Fruit fly (Drosophila melanogaster): Measurements from ENCODE around the gene Vha100-1.

Gene Vha100-1

DNA sequence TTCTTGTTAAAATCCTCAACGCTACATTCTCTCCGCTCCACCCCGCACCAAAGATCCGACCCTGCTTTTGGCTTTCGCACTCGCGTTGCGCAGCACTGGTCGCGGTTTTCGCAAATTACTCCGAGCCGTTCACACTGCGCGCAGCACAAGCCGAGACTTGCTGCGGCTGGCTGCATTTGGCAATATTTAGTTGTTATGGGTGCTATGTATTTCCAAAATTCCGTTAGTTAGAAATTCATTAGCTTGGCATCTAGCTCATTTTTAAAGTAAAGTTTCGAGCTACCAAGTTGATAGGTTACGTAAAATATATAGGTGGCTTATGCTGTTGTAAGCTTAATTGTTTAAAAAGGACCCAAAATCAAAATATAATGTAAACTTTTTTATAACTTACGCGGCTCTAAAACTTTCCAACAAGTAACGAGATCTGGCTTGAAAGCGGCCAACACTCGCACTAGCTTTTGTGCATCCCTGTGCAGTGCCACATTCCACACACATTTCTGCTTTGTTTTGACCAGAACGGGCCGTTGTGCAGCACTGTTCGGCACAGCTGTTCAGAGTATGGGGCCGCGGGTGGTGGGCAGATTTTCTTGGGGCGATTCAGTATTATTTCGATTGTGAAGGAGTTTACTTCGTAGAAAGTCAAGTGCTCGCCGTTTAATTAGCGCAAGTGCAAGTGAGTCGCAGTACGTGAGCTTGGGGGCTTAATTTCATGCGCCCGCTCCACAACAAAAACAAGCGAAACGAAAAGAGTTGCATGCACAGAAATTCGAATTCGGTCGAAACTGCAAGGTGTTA lies 8.0 kb upstream of the Vha100-1 start, which contains the start of the genes yem and Ctl2:
yem (minus strand) TSS at position 63 of the 795 bp plus-strand sequence.
Ctl2 (plus strand) TSS at position 554 of the 795 bp plus-strand sequence.
- TF ChIP-seq Crg-1 (GFP tag; optimal IDR thresholded peaks at IDR 0.05) (peak; percentile 75), CG12768 (GFP tag; optimal IDR thresholded peaks at IDR 0.05) (peak; percentile 59), cnc (optimal IDR thresholded peaks at IDR 0.05) (no peak), Hr96 (GFP tag; optimal IDR thresholded peaks at IDR 0.05) (peak; percentile 87), CG14711 (tag; optimal IDR thresholded peaks at IDR 0.05) (peak; percentile 30), CG11617 (GFP tag; optimal IDR thresholded peaks at IDR 0.05) (peak; percentile 76), kay (GFP tag; ENCODE audit: borderline replicate concordance) (no peak), cic (GFP tag; optimal IDR thresholded peaks at IDR 0.05) (peak; percentile 65), CG33017 (tag; optimal IDR thresholded peaks at IDR 0.05) (peak; percentile 45), bab1 (GFP tag; optimal IDR thresholded peaks at IDR 0.05) (peak; percentile 77), CG7101 (tag; optimal IDR thresholded peaks at IDR 0.05) (peak; percentile 70), CG7045 (GFP tag; optimal IDR thresholded peaks at IDR 0.05) (peak; percentile 71), CG5204 (GFP tag; optimal IDR thresholded peaks at IDR 0.05) (no peak), CG1620 (GFP tag; optimal IDR thresholded peaks at IDR 0.05) (peak; percentile 76), tj (GFP tag; optimal IDR thresholded peaks at IDR 0.05) (peak; percentile 95), Clk (GFP tag; optimal IDR thresholded peaks at IDR 0.05) (peak; percentile 88), pad (GFP tag; optimal IDR thresholded peaks at IDR 0.05) (peak; percentile 66), ovo (GFP tag; optimal IDR thresholded peaks at IDR 0.05) (peak; percentile 68), Mnt (GFP tag; optimal IDR thresholded peaks at IDR 0.05) (peak; percentile 84), toe (GFP tag; optimal IDR thresholded peaks at IDR 0.05) (peak; percentile 92)

DNA sequence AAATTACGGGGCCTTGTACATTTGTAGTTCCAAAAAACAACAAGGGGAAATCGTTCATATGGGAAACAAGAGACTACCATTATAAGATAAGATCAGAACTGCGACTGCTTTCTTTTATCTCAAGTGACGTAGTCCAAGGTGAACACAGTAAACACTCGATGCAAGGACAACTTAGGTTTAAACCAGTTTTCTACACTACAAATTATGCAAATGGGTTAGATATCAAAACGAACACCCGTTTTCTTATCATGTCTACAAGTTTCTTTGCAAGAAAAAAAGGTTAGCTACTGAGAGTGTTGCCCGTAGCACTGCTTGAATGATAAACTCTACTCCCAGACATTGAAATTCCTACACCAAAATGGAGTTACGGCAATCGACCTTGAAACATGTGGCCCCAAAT lies 6.9 kb upstream of the Vha100-1 start:
- no peak for TF ChIP-seq tj (GFP tag; optimal IDR thresholded peaks at IDR 0.05)
- TF ChIP-seq Hr96 (GFP tag; optimal IDR thresholded peaks at IDR 0.05) = no peak
- TF ChIP-seq CG12768 (GFP tag; optimal IDR thresholded peaks at IDR 0.05) = no peak
- TF ChIP-seq toe (GFP tag; optimal IDR thresholded peaks at IDR 0.05) = no peak
- TF ChIP-seq Crg-1 (GFP tag; optimal IDR thresholded peaks at IDR 0.05) = peak; percentile 23
- TF ChIP-seq CG14711 (tag; optimal IDR thresholded peaks at IDR 0.05) = peak; percentile 72
- TF ChIP-seq cnc (optimal IDR thresholded peaks at IDR 0.05) = no peak
- no peak for TF ChIP-seq cic (GFP tag; optimal IDR thresholded peaks at IDR 0.05)
- peak; percentile 74 for TF ChIP-seq CG33017 (tag; optimal IDR thresholded peaks at IDR 0.05)
- no peak for TF ChIP-seq CG1620 (GFP tag; optimal IDR thresholded peaks at IDR 0.05)
- no peak for TF ChIP-seq CG5204 (GFP tag; optimal IDR thresholded peaks at IDR 0.05)
- TF ChIP-seq Mnt (GFP tag; optimal IDR thresholded peaks at IDR 0.05) = peak; percentile 18
- TF ChIP-seq kay (GFP tag; ENCODE audit: borderline replicate concordance) = no peak
- TF ChIP-seq ovo (GFP tag; optimal IDR thresholded peaks at IDR 0.05) = no peak
- peak; percentile 88 for TF ChIP-seq pad (GFP tag; optimal IDR thresholded peaks at IDR 0.05)
- peak; percentile 65 for TF ChIP-seq bab1 (GFP tag; optimal IDR thresholded peaks at IDR 0.05)
- TF ChIP-seq CG7045 (GFP tag; optimal IDR thresholded peaks at IDR 0.05) = peak; percentile 16
- TF ChIP-seq Clk (GFP tag; optimal IDR thresholded peaks at IDR 0.05) = no peak
- peak; percentile 4 for TF ChIP-seq CG11617 (GFP tag; optimal IDR thresholded peaks at IDR 0.05)
- TF ChIP-seq CG7101 (tag; optimal IDR thresholded peaks at IDR 0.05) = peak; percentile 81

DNA sequence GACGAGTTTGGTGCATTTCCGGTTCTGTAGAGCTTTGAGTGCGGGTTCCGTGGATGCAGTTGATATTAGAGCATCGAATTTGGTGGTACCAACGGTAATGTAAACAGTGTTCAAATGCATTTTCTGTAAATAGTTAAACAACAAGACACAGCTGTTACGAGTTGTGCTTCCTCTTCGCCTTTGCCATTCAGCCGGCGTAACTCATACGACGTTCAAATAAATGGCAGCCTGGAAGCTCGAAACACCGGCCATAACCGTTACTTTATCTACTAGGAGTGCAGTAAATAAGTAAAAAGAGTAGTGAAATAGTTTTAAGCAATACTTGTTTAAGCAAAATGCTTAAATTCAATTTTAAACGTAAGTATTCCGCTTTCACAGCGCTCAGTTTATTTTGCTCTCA lies 7.4 kb downstream of the Vha100-1 start, which contains the start of the genes Alg13 and superdeath:
Alg13 (minus strand) TSS at position 167 of the 400 bp plus-strand sequence.
superdeath (plus strand) TSS at position 256 of the 400 bp plus-strand sequence.
- TF ChIP-seq Clk (GFP tag; optimal IDR thresholded peaks at IDR 0.05) (no peak), ovo (GFP tag; optimal IDR thresholded peaks at IDR 0.05) (peak; percentile 2), Crg-1 (GFP tag; optimal IDR thresholded peaks at IDR 0.05) (peak; percentile 40), kay (GFP tag; ENCODE audit: borderline replicate concordance) (no peak), Mnt (GFP tag; optimal IDR thresholded peaks at IDR 0.05) (no peak), cic (GFP tag; optimal IDR thresholded peaks at IDR 0.05) (peak; percentile 17)

DNA sequence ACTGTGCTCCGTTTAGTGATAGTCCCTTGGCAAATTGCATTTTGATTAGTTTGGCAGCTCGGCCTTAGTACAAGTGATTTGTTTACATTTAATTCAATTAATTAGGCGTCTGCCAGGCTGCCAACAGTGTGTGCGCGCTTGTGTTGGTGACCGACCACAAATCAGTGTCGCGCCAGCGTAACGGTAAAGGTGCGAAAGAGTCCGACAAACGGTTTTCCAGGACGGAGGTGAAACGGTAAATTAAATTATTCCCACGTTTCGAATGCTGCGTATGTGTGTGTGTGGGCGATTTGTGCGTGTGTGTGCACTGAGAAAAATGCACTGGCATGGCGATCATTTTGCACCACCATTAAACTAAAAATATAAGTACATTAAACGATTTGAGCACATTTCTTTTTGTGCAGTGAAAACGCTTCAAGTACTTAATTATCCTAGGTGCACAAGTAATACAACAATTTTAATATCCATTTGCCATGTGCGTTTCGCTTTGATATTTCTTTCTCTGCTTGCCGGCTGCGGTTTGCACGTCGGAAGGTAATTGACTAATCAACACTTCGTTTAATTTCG lies 8.1 kb downstream of the Vha100-1 start:
- TF ChIP-seq CG1620 (GFP tag; optimal IDR thresholded peaks at IDR 0.05) (no peak), Clk (GFP tag; optimal IDR thresholded peaks at IDR 0.05) (no peak), Hr96 (GFP tag; optimal IDR thresholded peaks at IDR 0.05) (no peak), bab1 (GFP tag; optimal IDR thresholded peaks at IDR 0.05) (peak; percentile 29), CG7045 (GFP tag; optimal IDR thresholded peaks at IDR 0.05) (no peak), CG12768 (GFP tag; optimal IDR thresholded peaks at IDR 0.05) (peak; percentile 45), ovo (GFP tag; optimal IDR thresholded peaks at IDR 0.05) (peak; percentile 96), tj (GFP tag; optimal IDR thresholded peaks at IDR 0.05) (no peak), pad (GFP tag; optimal IDR thresholded peaks at IDR 0.05) (peak; percentile 68), Mnt (GFP tag; optimal IDR thresholded peaks at IDR 0.05) (no peak)

DNA sequence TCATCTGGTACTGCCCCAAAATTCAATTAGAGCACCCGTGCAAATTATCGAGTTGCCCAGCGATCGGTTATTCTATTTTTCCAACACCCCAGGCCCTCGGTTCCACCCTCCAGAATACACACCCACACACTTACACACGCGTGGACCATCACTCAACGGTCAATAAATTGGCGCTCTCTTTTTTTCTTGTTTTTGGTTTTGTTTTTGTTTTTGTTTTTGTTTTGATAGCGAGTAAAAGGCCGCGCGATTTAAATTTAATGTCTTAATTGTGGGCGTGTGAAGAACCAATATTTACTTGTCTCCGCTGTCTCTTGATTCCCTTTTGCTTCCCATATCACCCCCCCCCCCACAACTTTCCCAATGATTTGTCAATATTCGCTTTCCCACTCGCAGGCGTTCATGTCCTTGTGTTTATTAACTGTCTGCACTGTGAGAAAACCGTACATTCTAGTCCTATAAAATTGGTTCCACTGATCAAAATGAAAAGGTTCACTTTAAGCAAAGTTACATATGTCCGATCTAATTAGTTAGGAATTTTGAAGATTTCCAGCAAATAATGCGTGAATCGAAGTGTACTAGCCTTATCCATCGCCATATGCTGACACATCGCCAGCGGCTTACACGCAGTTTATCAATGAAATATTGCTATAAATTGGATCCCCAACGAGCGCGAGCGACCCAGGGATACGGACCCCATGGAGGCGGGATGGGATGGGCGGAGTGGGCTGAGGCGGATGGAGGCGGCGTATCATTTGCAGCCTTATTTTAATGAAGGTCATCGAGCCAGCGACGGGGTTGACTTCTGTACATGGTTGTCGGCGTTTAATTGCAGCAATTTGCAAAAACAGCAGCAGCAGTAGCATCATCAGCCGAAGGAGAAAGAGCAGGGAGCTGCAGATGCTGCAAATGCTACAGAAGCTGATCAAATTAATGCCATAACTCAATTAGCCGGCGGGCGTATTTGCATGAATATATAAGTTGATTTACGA lies 9.1 kb downstream of the Vha100-1 start:
- TF ChIP-seq cic (GFP tag; optimal IDR thresholded peaks at IDR 0.05) (no peak), CG7101 (tag; optimal IDR thresholded peaks at IDR 0.05) (no peak), Mnt (GFP tag; optimal IDR thresholded peaks at IDR 0.05) (no peak), CG11617 (GFP tag; optimal IDR thresholded peaks at IDR 0.05) (no peak), pad (GFP tag; optimal IDR thresholded peaks at IDR 0.05) (no peak), cnc (optimal IDR thresholded peaks at IDR 0.05) (no peak), CG7045 (GFP tag; optimal IDR thresholded peaks at IDR 0.05) (no peak), CG14711 (tag; optimal IDR thresholded peaks at IDR 0.05) (no peak), Clk (GFP tag; optimal IDR thresholded peaks at IDR 0.05) (no peak), kay (GFP tag; ENCODE audit: borderline replicate concordance) (no peak), tj (GFP tag; optimal IDR thresholded peaks at IDR 0.05) (no peak), CG5204 (GFP tag; optimal IDR thresholded peaks at IDR 0.05) (no peak), bab1 (GFP tag; optimal IDR thresholded peaks at IDR 0.05) (no peak), CG12768 (GFP tag; optimal IDR thresholded peaks at IDR 0.05) (no peak), CG33017 (tag; optimal IDR thresholded peaks at IDR 0.05) (no peak), CG1620 (GFP tag; optimal IDR thresholded peaks at IDR 0.05) (no peak), toe (GFP tag; optimal IDR thresholded peaks at IDR 0.05) (no peak), Hr96 (GFP tag; optimal IDR thresholded peaks at IDR 0.05) (no peak), ovo (GFP tag; optimal IDR thresholded peaks at IDR 0.05) (no peak)
